Fruit fly (Drosophila melanogaster) whole organism, prepupa: ENCODE data around the gene mia.

Experiments used
- Blimp-1 ChIP-seq: fragments of 200-800 bp; sonication (Bioruptor generic); optimal IDR thresholded peaks from 3 replicates; lab custom pipeline; 2017; ENCODE audit warnings: missing biosample characterization, missing genetic modification characterization, mild to moderate bottlenecking, moderate library complexity, missing genetic modification reagents
- CG10631 ChIP-seq: fragments of 200-800 bp; sonication (Bioruptor generic); optimal IDR thresholded peaks from 2 replicates; lab custom pipeline; 2016; ENCODE audit warnings: missing biosample characterization, missing genetic modification characterization
- CG10669 ChIP-seq: fragments of 200-800 bp; sonication (Bioruptor generic); optimal IDR thresholded peaks from 3 replicates; lab custom pipeline; 2018; ENCODE audit warnings: missing biosample characterization, mild to moderate bottlenecking, missing genetic modification characterization, moderate library complexity
- CG11762 ChIP-seq: fragments of 200-800 bp; sonication (Bioruptor generic); optimal IDR thresholded peaks from 3 replicates; lab custom pipeline; 2016; ENCODE audit warnings: missing biosample characterization, missing genetic modification characterization; ENCODE audit not compliant: insufficient read depth
- CG11902 ChIP-seq: fragments of 200-800 bp; sonication (Bioruptor generic); optimal IDR thresholded peaks from 3 replicates; lab custom pipeline; 2016; ENCODE audit warnings: missing biosample characterization, missing genetic modification characterization
- CG15336 ChIP-seq: fragments of 200-800 bp; sonication (Bioruptor generic); IDR thresholded peaks from 2 replicates; pipeline ENCODE4 v1.3.6; 2022; ENCODE audit warnings: missing biosample characterization, missing genetic modification characterization
- CG1621 ChIP-seq: fragments of 200-800 bp; sonication (Bioruptor generic); optimal IDR thresholded peaks from 3 replicates; lab custom pipeline; 2018; ENCODE audit warnings: missing biosample characterization, mild to moderate bottlenecking, missing genetic modification characterization
- CG3032 ChIP-seq: fragments of 200-800 bp; optimal IDR thresholded peaks from 2 replicates; lab custom pipeline; 2019; ENCODE audit warnings: missing biosample characterization, mild to moderate bottlenecking, missing genetic modification characterization, moderate library complexity
- CG31627 ChIP-seq: fragments of 200-800 bp; sonication (Bioruptor generic); optimal IDR thresholded peaks from 3 replicates; lab custom pipeline; 2016; ENCODE audit warnings: missing biosample characterization, missing genetic modification characterization
- CG32006 ChIP-seq: fragments of 200-800 bp; sonication (Bioruptor generic); optimal IDR thresholded peaks from 3 replicates; lab custom pipeline; 2017; ENCODE audit warnings: missing biosample characterization, mild to moderate bottlenecking, missing genetic modification characterization
- CG34406 ChIP-seq: fragments of 200-800 bp; sonication (Bioruptor generic); optimal IDR thresholded peaks from 3 replicates; lab custom pipeline; 2016; ENCODE audit warnings: missing biosample characterization, missing genetic modification characterization
- CG3919 ChIP-seq: fragments of 200-800 bp; sonication (Bioruptor generic); optimal IDR thresholded peaks from 3 replicates; lab custom pipeline; 2016; ENCODE audit warnings: missing biosample characterization, missing genetic modification characterization
- CG4318 ChIP-seq: fragments of 200-800 bp; sonication (Bioruptor generic); optimal IDR thresholded peaks from 3 replicates; lab custom pipeline; 2017; ENCODE audit warnings: missing biosample characterization, mild to moderate bottlenecking, missing genetic modification characterization
- CG6276 ChIP-seq: fragments of 200-800 bp; sonication (Bioruptor generic); optimal IDR thresholded peaks from 2 replicates; lab custom pipeline; 2017; ENCODE audit warnings: missing biosample characterization, mild to moderate bottlenecking, missing genetic modification characterization
- CG6792 ChIP-seq: fragments of 200-800 bp; sonication (Bioruptor generic); optimal IDR thresholded peaks from 3 replicates; lab custom pipeline; 2016; ENCODE audit warnings: missing biosample characterization, missing genetic modification characterization
- CG7368 ChIP-seq: fragments of 200-800 bp; sonication (Bioruptor generic); optimal IDR thresholded peaks from 3 replicates; lab custom pipeline; 2016; ENCODE audit warnings: missing biosample characterization, missing genetic modification characterization
- CG8119 ChIP-seq: fragments of 200-800 bp; sonication (Bioruptor generic); IDR thresholded peaks from 3 replicates; pipeline ENCODE4 v1.3.6; 2022; ENCODE audit warnings: missing biosample characterization, missing genetic modification characterization
- Eip75B ChIP-seq: fragments of 200-800 bp; sonication (Bioruptor generic); optimal IDR thresholded peaks from 3 replicates; lab custom pipeline; 2016; ENCODE audit warnings: missing biosample characterization, missing genetic modification characterization
- Eip78C ChIP-seq: fragments of 200-800 bp; sonication (Bioruptor generic); peaks from one replicate; lab custom pipeline; 2016; ENCODE audit warnings: missing biosample characterization, missing genetic modification characterization
- Eip93F ChIP-seq: fragments of 200-800 bp; sonication (Bioruptor generic); optimal IDR thresholded peaks from 2 replicates; lab custom pipeline; 2016; ENCODE audit warnings: missing biosample characterization, mild to moderate bottlenecking, missing genetic modification characterization
- Ets21C ChIP-seq: fragments of 200-800 bp; sonication (Bioruptor generic); optimal IDR thresholded peaks from 3 replicates; lab custom pipeline; 2016; ENCODE audit warnings: missing biosample characterization, missing genetic modification characterization
- Ets96B ChIP-seq: fragments of 200-800 bp; optimal IDR thresholded peaks from 2 replicates; lab custom pipeline; 2019; ENCODE audit warnings: missing biosample characterization, mild to moderate bottlenecking, missing genetic modification characterization, moderate library complexity
- Gug ChIP-seq: fragments of 200-800 bp; sonication (Bioruptor generic); IDR thresholded peaks from 2 replicates; pipeline ENCODE4 v1.3.6; 2022; ENCODE audit warnings: missing biosample characterization, missing genetic modification characterization
- Hr4 ChIP-seq: fragments of 200-800 bp; sonication (Bioruptor generic); optimal IDR thresholded peaks from 3 replicates; lab custom pipeline; 2016; ENCODE audit warnings: missing biosample characterization, missing genetic modification characterization
- Lpt ChIP-seq: fragments of 200-800 bp; sonication (Bioruptor generic); optimal IDR thresholded peaks from 3 replicates; lab custom pipeline; 2016; ENCODE audit warnings: missing biosample characterization, missing genetic modification characterization
- OdsH ChIP-seq: fragments of 200-800 bp; sonication (Bioruptor generic); optimal IDR thresholded peaks from 3 replicates; lab custom pipeline; 2016; ENCODE audit warnings: missing biosample characterization, missing genetic modification characterization
- Smox ChIP-seq: fragments of 200-800 bp; sonication (Bioruptor generic); optimal IDR thresholded peaks from 3 replicates; lab custom pipeline; 2016; ENCODE audit warnings: missing biosample characterization, missing genetic modification characterization
- Sox102F ChIP-seq: fragments of 200-800 bp; sonication (Bioruptor generic); optimal IDR thresholded peaks from 2 replicates; lab custom pipeline; 2016; ENCODE audit warnings: missing biosample characterization, mild to moderate bottlenecking, missing genetic modification characterization
- Sox14 ChIP-seq: fragments of 200-800 bp; sonication (Bioruptor generic); optimal IDR thresholded peaks from 3 replicates; lab custom pipeline; 2016; ENCODE audit warnings: missing biosample characterization, missing genetic modification characterization
- Sox15 ChIP-seq: fragments of 200-800 bp; sonication (Bioruptor generic); optimal IDR thresholded peaks from 3 replicates; lab custom pipeline; 2016; ENCODE audit warnings: missing biosample characterization, missing genetic modification characterization
- achi ChIP-seq: fragments of 200-800 bp; sonication (Bioruptor generic); optimal IDR thresholded peaks from 3 replicates; lab custom pipeline; 2016; ENCODE audit warnings: missing biosample characterization, missing genetic modification characterization
- acj6 ChIP-seq: fragments of 200-800 bp; sonication (Bioruptor generic); optimal IDR thresholded peaks from 3 replicates; lab custom pipeline; 2016; ENCODE audit warnings: missing biosample characterization, missing genetic modification characterization
- cyc ChIP-seq: fragments of 200-800 bp; sonication (Bioruptor generic); optimal IDR thresholded peaks from 3 replicates; lab custom pipeline; 2016; ENCODE audit warnings: missing biosample characterization, missing genetic modification characterization
- dac ChIP-seq: fragments of 200-800 bp; sonication (Bioruptor generic); optimal IDR thresholded peaks from 2 replicates; lab custom pipeline; 2017; ENCODE audit warnings: missing biosample characterization, mild to moderate bottlenecking, missing genetic modification characterization
- dsx ChIP-seq: fragments of 200-800 bp; optimal IDR thresholded peaks from 3 replicates; lab custom pipeline; 2019; ENCODE audit warnings: missing biosample characterization, mild to moderate bottlenecking, missing genetic modification characterization, moderate library complexity; ENCODE audit not compliant: poor library complexity, severe bottlenecking
- eg ChIP-seq: fragments of 200-800 bp; sonication (Bioruptor generic); IDR thresholded peaks from 3 replicates; pipeline ENCODE4 v1.3.6; 2022; ENCODE audit warnings: missing biosample characterization, missing genetic modification characterization
- esn ChIP-seq: fragments of 200-800 bp; sonication (Bioruptor generic); optimal IDR thresholded peaks from 2 replicates; lab custom pipeline; 2016; ENCODE audit warnings: missing biosample characterization, mild to moderate bottlenecking, missing genetic modification characterization, moderate library complexity
- fkh ChIP-seq: fragments of 200-800 bp; sonication (Bioruptor generic); optimal IDR thresholded peaks from 3 replicates; lab custom pipeline; 2017; ENCODE audit warnings: missing biosample characterization, mild to moderate bottlenecking, missing genetic modification characterization, moderate library complexity
- lz ChIP-seq: fragments of 200-800 bp; sonication (Bioruptor generic); optimal IDR thresholded peaks from 3 replicates; lab custom pipeline; 2016; ENCODE audit warnings: missing biosample characterization, missing genetic modification characterization
- net ChIP-seq: fragments of 200-800 bp; sonication (Bioruptor generic); optimal IDR thresholded peaks from 3 replicates; lab custom pipeline; 2016; ENCODE audit warnings: missing biosample characterization, missing genetic modification characterization
- pdm3 ChIP-seq: fragments of 200-800 bp; sonication (Bioruptor generic); optimal IDR thresholded peaks from 3 replicates; lab custom pipeline; 2016; ENCODE audit warnings: missing biosample characterization, missing genetic modification characterization
- salr ChIP-seq, 2 experiments: fragments of 200-800 bp; sonication (Bioruptor generic); optimal IDR thresholded peaks; 3 replicates each; lab custom pipeline; 2016 to 2018; ENCODE audit warnings: missing biosample characterization in 2 of 2, missing genetic modification characterization in 2 of 2, mild to moderate bottlenecking in 1 of 2
- ss ChIP-seq, 2 experiments: fragments of 200-800 bp; sonication (Bioruptor generic); optimal IDR thresholded peaks; 2 replicates in 1 of 2; 3 replicates in 1 of 2; lab custom pipeline; 2017 to 2018; ENCODE audit warnings: mild to moderate bottlenecking in 2 of 2, missing biosample characterization in 2 of 2, missing genetic modification characterization in 2 of 2, moderate library complexity in 1 of 2
- svp ChIP-seq: fragments of 200-800 bp; sonication (Bioruptor generic); peaks from one replicate; lab custom pipeline; 2016; ENCODE audit warnings: missing biosample characterization, missing genetic modification characterization
- topi ChIP-seq: fragments of 200-800 bp; sonication (Bioruptor generic); optimal IDR thresholded peaks from 3 replicates; lab custom pipeline; 2016; ENCODE audit warnings: missing biosample characterization, missing genetic modification characterization
- vri ChIP-seq: fragments of 200-800 bp; sonication (Bioruptor generic); optimal IDR thresholded peaks from 3 replicates; lab custom pipeline; 2016; ENCODE audit warnings: missing biosample characterization, mild to moderate bottlenecking, missing genetic modification characterization

The mia gene

DNA sequence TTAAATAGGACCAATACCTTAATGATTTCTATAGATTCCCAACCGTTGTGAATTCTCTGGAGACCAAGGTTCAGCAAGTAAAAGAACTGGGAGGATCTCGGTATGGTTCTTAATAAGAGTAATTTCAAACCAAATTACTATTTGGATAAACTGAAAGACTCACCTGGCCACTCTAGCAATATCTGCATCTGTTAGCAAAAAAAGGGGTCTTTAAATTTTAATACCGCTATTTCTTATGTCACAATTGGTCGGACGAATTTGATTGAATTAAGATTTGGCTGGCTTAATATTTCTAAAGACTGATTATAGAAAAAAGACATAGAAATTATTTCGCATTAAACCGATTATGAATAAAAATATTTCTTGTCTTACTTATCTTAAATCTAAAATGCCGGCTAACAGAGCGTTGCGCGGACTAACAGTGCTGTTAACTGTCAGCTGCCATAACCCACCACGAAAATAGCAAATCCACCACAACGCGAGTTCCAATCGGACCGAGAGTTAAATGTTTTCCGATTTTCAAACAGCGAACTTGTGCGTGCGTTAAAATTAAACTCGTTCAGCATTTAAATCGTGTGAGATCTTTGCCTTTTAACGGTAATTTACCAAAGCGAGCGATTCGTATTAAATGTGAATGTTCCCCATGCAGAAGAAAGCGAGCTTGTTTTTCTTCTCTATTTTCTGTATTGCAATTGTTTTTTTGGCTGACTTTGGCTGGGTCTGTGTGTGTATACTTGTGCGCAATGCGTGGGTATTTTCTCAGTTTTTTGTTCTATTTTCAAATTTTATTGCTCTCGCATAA lies 19.9 kb upstream of the mia start, which contains the start of gene CRMP (continued):
- TF ChIP-seq pdm3 (GFP tag; lab: Kevin White, UChicago) = no peak
- no peak for TF ChIP-seq CG31627 (GFP tag; lab: Kevin White, UChicago)
- peak; percentile 4 for TF ChIP-seq CG1621 (tag; lab: Kevin White, UChicago)
- TF ChIP-seq OdsH (GFP tag; lab: Kevin White, UChicago) = no peak
- peak; percentile 31; the same call in 1 of the 2 replicates for TF ChIP-seq CG15336 (GFP tag; lab: Robert Waterston, UW)
- peak; percentile 62 for TF ChIP-seq CG6276 (GFP tag; lab: Kevin White, UChicago)
- TF ChIP-seq CG3919 (GFP tag; lab: Kevin White, UChicago) = no peak
- no peak for TF ChIP-seq net (GFP tag; lab: Kevin White, UChicago)
- no peak for TF ChIP-seq Ets21C
- peak; percentile 52 for TF ChIP-seq Eip78C (GFP tag; lab: Kevin White, UChicago)
- TF ChIP-seq CG6792 (GFP tag; lab: Kevin White, UChicago) = no peak
- TF ChIP-seq Smox (GFP tag; lab: Kevin White, UChicago) = no peak
- no peak for TF ChIP-seq Sox14
- TF ChIP-seq, all 60 proteins: peak for 11

DNA sequence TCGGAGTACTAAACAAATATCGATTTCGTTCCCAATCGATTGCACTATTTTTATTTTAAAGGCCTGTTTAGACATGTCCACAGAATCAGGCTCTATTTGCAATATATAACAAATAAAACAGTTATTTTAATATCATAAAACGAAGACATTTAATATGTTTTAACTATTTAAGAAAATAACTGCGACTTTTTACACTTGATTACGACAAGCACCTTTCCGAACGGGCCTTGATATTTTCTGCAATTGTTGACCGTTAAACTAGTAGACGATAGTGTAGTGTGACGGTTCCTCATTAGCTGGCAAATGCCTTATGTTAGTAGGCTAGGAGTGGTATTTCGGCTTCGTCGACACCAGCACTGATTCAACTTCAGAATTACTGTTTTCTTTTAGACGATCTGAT lies 17.6 kb upstream of the mia start, which contains the start of the genes CG2931 and Rheb:
Gene CG2931 (minus strand): TSS at position 26 of the 400 bp plus-strand sequence.
Gene Rheb (plus strand): TSS at position 332 of the 400 bp plus-strand sequence.
- TF ChIP-seq CG6792 (GFP tag; lab: Kevin White, UChicago) (peak; percentile 10), Lpt (GFP tag; lab: Kevin White, UChicago) (no peak), Gug (peak; percentile 46), Eip75B (GFP tag; lab: Kevin White, UChicago) (peak; percentile 61), CG10631 (no peak), CG11762 (GFP tag; lab: Kevin White, UChicago) (peak; percentile 2), svp (peak; percentile 82), CG31627 (GFP tag; lab: Kevin White, UChicago) (peak; percentile 65), acj6 (GFP tag; lab: Kevin White, UChicago) (peak; percentile 53), Smox (GFP tag; lab: Kevin White, UChicago) (no peak), achi (peak; percentile 25), Eip78C (GFP tag; lab: Kevin White, UChicago) (peak; percentile 87), topi (peak; percentile 51), CG1621 (tag; lab: Kevin White, UChicago) (peak; percentile 23), CG34406 (GFP tag; lab: Kevin White, UChicago) (peak; percentile 36), lz (peak; percentile 67), CG3032 (peak; percentile 67), CG32006 (GFP tag; lab: Kevin White, UChicago) (peak; percentile 44), Hr4 (GFP tag; lab: Kevin White, UChicago) (peak; percentile 70), CG3919 (GFP tag; lab: Kevin White, UChicago) (peak; percentile 40), dsx (GFP tag; lab: Kevin White, UChicago) (no peak), CG15336 (GFP tag; lab: Robert Waterston, UW) (0 out of 2 replicates have a peak, but pooled peaks have one; percentile 42), vri (GFP tag; lab: Kevin White, UChicago) (peak; percentile 42), fkh (GFP tag; lab: Kevin White, UChicago) (peak; percentile 53), Sox14 (peak; percentile 62), CG10669 (GFP tag; lab: Kevin White, UChicago) (no peak), CG7368 (peak; percentile 11), CG8119 (peak; percentile 30; the same call in 1 of the 3 replicates), eg (GFP tag; lab: Robert Waterston, UW) (peak; percentile 74), dac (GFP tag; lab: Kevin White, UChicago) (peak; percentile 32), pdm3 (GFP tag; lab: Kevin White, UChicago) (peak; percentile 63), ss (GFP tag; optimal IDR thresholded peaks at IDR 0.05; lab: Kevin White, UChicago) (peak in 1 of 2 experiments; percentile 18), Ets96B (peak; percentile 48), Eip93F (GFP tag; lab: Kevin White, UChicago) (peak; percentile 67), Sox102F (GFP tag; lab: Kevin White, UChicago) (no peak), Sox15 (GFP tag; lab: Kevin White, UChicago) (peak; percentile 40), Blimp-1 (GFP tag; lab: Kevin White, UChicago) (no peak), cyc (peak; percentile 33), salr (GFP tag; optimal IDR thresholded peaks at IDR 0.05; lab: Kevin White, UChicago) (no peak), esn (GFP tag; lab: Kevin White, UChicago) (peak; percentile 65), CG11902 (GFP tag; lab: Kevin White, UChicago) (peak; percentile 27), CG4318 (GFP tag; lab: Kevin White, UChicago) (no peak)
